Worm (Caenorhabditis elegans) whole organism, late embryonic: ENCODE measurements around the gene glb-14.

Source experiments
- K02D7.2 ChIP-seq: sonication (generic microtip); optimal IDR thresholded peaks from 2 replicates; lab custom pipeline; 2017; ENCODE audit warnings: mild to moderate bottlenecking, missing genetic modification characterization, missing compliant biosample characterization
- K09A11.1 ChIP-seq: sonication (generic microtip); optimal IDR thresholded peaks from 2 replicates; lab custom pipeline; 2017; ENCODE audit warnings: antibody characterized with exemption, mild to moderate bottlenecking, missing genetic modification characterization, missing compliant biosample characterization; ENCODE audit not compliant: insufficient read depth
- T23F11.4 ChIP-seq: fragments of 200-800 bp; sonication (Bioruptor generic); optimal IDR thresholded peaks from 2 replicates; lab custom pipeline; 2018; ENCODE audit warnings: mild to moderate bottlenecking, missing genetic modification characterization, missing compliant biosample characterization
- Y22D7AL.16 ChIP-seq: sonication (generic microtip); optimal IDR thresholded peaks from 2 replicates; lab custom pipeline; 2016; ENCODE audit warnings: missing genetic modification characterization, missing compliant biosample characterization
- ceh-18 ChIP-seq: sonication (generic microtip); optimal IDR thresholded peaks from 2 replicates; lab custom pipeline; 2016; ENCODE audit warnings: missing genetic modification characterization, missing compliant biosample characterization
- ceh-19 ChIP-seq: fragments of 200-800 bp; sonication (Bioruptor generic); optimal IDR thresholded peaks from 2 replicates; lab custom pipeline; 2018; ENCODE audit warnings: mild to moderate bottlenecking, missing genetic modification characterization, missing compliant biosample characterization
- ceh-24 ChIP-seq: sonication (generic microtip); optimal IDR thresholded peaks from 2 replicates; lab custom pipeline; 2016; ENCODE audit warnings: mild to moderate bottlenecking, missing genetic modification characterization, missing compliant biosample characterization
- ceh-34 ChIP-seq: sonication (generic microtip); optimal IDR thresholded peaks from 2 replicates; lab custom pipeline; 2016; ENCODE audit warnings: mild to moderate bottlenecking, missing genetic modification characterization, missing compliant biosample characterization
- ceh-48 ChIP-seq: sonication (generic microtip); optimal IDR thresholded peaks from 2 replicates; lab custom pipeline; 2016; ENCODE audit warnings: missing genetic modification characterization, inconsistent platforms, missing compliant biosample characterization
- ceh-6 ChIP-seq: fragments of 200-800 bp; sonication (Bioruptor generic); optimal IDR thresholded peaks from 2 replicates; lab custom pipeline; 2018; ENCODE audit warnings: mild to moderate bottlenecking, missing genetic modification characterization, missing compliant biosample characterization
- ceh-9 ChIP-seq: sonication (generic microtip); optimal IDR thresholded peaks from 2 replicates; lab custom pipeline; 2016; ENCODE audit warnings: mild to moderate bottlenecking, missing genetic modification characterization, inconsistent platforms, missing compliant biosample characterization
- che-1 ChIP-seq: sonication (generic microtip); optimal IDR thresholded peaks from 2 replicates; lab custom pipeline; 2016; ENCODE audit warnings: mild to moderate bottlenecking, missing genetic modification characterization, missing compliant biosample characterization
- dmd-4 ChIP-seq: sonication (generic microtip); optimal IDR thresholded peaks from 2 replicates; lab custom pipeline; 2016; ENCODE audit warnings: borderline replicate concordance, missing genetic modification characterization, missing compliant biosample characterization
- dve-1 ChIP-seq: sonication (generic microtip); optimal IDR thresholded peaks from 2 replicates; lab custom pipeline; 2017; ENCODE audit warnings: antibody characterized with exemption, mild to moderate bottlenecking, missing genetic modification characterization, missing compliant biosample characterization
- elt-2 ChIP-seq: sonication (generic microtip); optimal IDR thresholded peaks from 2 replicates; lab custom pipeline; 2016; ENCODE audit warnings: missing genetic modification reagents, missing genetic modification characterization, missing compliant biosample characterization
- ets-4 ChIP-seq: sonication (generic microtip); optimal IDR thresholded peaks from 2 replicates; lab custom pipeline; 2016; ENCODE audit warnings: missing genetic modification characterization, missing compliant biosample characterization
- eyg-1 ChIP-seq: sonication (generic microtip); optimal IDR thresholded peaks from 2 replicates; lab custom pipeline; 2016; ENCODE audit warnings: missing genotype, missing genetic modification characterization, missing compliant biosample characterization
- gmeb-2 ChIP-seq: sonication (generic microtip); optimal IDR thresholded peaks from 2 replicates; lab custom pipeline; 2016; ENCODE audit warnings: missing genetic modification characterization, inconsistent platforms, missing compliant biosample characterization
- hlh-15 ChIP-seq: sonication (generic microtip); optimal IDR thresholded peaks from 2 replicates; lab custom pipeline; 2016; ENCODE audit warnings: missing genetic modification characterization, missing compliant biosample characterization
- hlh-30 ChIP-seq: sonication (generic microtip); optimal IDR thresholded peaks from 2 replicates; lab custom pipeline; 2017; ENCODE audit warnings: antibody characterized with exemption, missing genetic modification characterization, missing compliant biosample characterization; ENCODE audit not compliant: insufficient read depth
- hlh-6 ChIP-seq: sonication (generic microtip); optimal IDR thresholded peaks from 2 replicates; lab custom pipeline; 2016; ENCODE audit warnings: missing genotype, missing genetic modification characterization, missing compliant biosample characterization
- lim-6 ChIP-seq: sonication (generic microtip); optimal IDR thresholded peaks from 2 replicates; lab custom pipeline; 2016; ENCODE audit warnings: missing genetic modification characterization, missing compliant biosample characterization
- madf-2 ChIP-seq: sonication (generic microtip); optimal IDR thresholded peaks from 2 replicates; lab custom pipeline; 2017; ENCODE audit warnings: missing genetic modification characterization, missing compliant biosample characterization
- nfya-1 ChIP-seq: sonication (generic microtip); optimal IDR thresholded peaks from 2 replicates; lab custom pipeline; 2017; ENCODE audit warnings: missing genetic modification characterization, mild to moderate bottlenecking, missing compliant biosample characterization, antibody characterized with exemption, moderate library complexity
- nhr-232 ChIP-seq: sonication (generic microtip); optimal IDR thresholded peaks from 2 replicates; lab custom pipeline; 2016; ENCODE audit warnings: missing genetic modification characterization, missing compliant biosample characterization
- npax-4 ChIP-seq: sonication (generic microtip); optimal IDR thresholded peaks from 2 replicates; lab custom pipeline; 2016; ENCODE audit warnings: missing genetic modification characterization, missing compliant biosample characterization
- pag-3 ChIP-seq: sonication (generic microtip); optimal IDR thresholded peaks from 2 replicates; lab custom pipeline; 2016; ENCODE audit warnings: missing compliant biosample characterization, missing genetic modification characterization, borderline replicate concordance
- pat-9 ChIP-seq: fragments of 200-800 bp; sonication (Bioruptor generic); optimal IDR thresholded peaks from 2 replicates; lab custom pipeline; 2018; ENCODE audit warnings: mild to moderate bottlenecking, missing genetic modification characterization, moderate library complexity, missing compliant biosample characterization
- pax-1 ChIP-seq: fragments of 150-350 bp; optimal IDR thresholded peaks from 2 replicates; lab custom pipeline; 2014; ENCODE audit warnings: missing biosample characterization, missing genetic modification characterization
- pha-2 ChIP-seq: sonication (generic microtip); optimal IDR thresholded peaks from 2 replicates; lab custom pipeline; 2017; ENCODE audit warnings: mild to moderate bottlenecking, missing genetic modification characterization, missing compliant biosample characterization
- pha-4 ChIP-seq: fragments of 150-350 bp; optimal IDR thresholded peaks from 2 replicates; lab custom pipeline; 2018; ENCODE audit warnings: missing biosample characterization, missing genetic modification reagents, missing genetic modification characterization
- pqm-1 ChIP-seq: sonication (generic microtip); optimal IDR thresholded peaks from 2 replicates; lab custom pipeline; 2016; ENCODE audit warnings: missing genetic modification characterization, missing compliant biosample characterization
- ref-2 ChIP-seq: sonication (generic microtip); optimal IDR thresholded peaks from 2 replicates; lab custom pipeline; 2016; ENCODE audit warnings: missing genetic modification characterization, missing compliant biosample characterization
- sox-4 ChIP-seq: sonication (generic microtip); optimal IDR thresholded peaks from 2 replicates; lab custom pipeline; 2017; ENCODE audit warnings: mild to moderate bottlenecking, missing genetic modification characterization, inconsistent platforms, missing compliant biosample characterization
- syd-9 ChIP-seq: sonication (generic microtip); optimal IDR thresholded peaks from 2 replicates; lab custom pipeline; 2016; ENCODE audit warnings: mild to moderate bottlenecking, missing genetic modification characterization, moderate library complexity, missing compliant biosample characterization
- tbx-2 ChIP-seq: sonication (generic microtip); optimal IDR thresholded peaks from 2 replicates; lab custom pipeline; 2016; ENCODE audit warnings: missing genetic modification characterization, missing compliant biosample characterization
- tbx-7 ChIP-seq: sonication (generic microtip); optimal IDR thresholded peaks from 2 replicates; lab custom pipeline; 2016; ENCODE audit warnings: missing genotype, missing genetic modification characterization, missing compliant biosample characterization
- ttx-3 ChIP-seq: sonication (generic microtip); optimal IDR thresholded peaks from 2 replicates; lab custom pipeline; 2016; ENCODE audit warnings: missing genetic modification reagents, missing genetic modification characterization, missing compliant biosample characterization
- unc-3 ChIP-seq, 2 experiments: fragments of 200-800 bp in 1 of 2; sonication (Bioruptor generic) in 1 of 2; sonication (generic microtip) in 1 of 2; conservative IDR thresholded peaks in 1 of 2; optimal IDR thresholded peaks in 1 of 2; 2 replicates each; pipeline versions ENCODE4 v1.3.6 to Lab custom; 2016 to 2022; ENCODE audit warnings: missing compliant biosample characterization in 2 of 2, missing genetic modification characterization in 2 of 2, missing genetic modification reagents in 1 of 2
- zip-5 ChIP-seq: sonication (generic microtip); optimal IDR thresholded peaks from 2 replicates; lab custom pipeline; 2016; ENCODE audit warnings: missing genetic modification characterization, missing compliant biosample characterization

glb-14 gene

DNA sequence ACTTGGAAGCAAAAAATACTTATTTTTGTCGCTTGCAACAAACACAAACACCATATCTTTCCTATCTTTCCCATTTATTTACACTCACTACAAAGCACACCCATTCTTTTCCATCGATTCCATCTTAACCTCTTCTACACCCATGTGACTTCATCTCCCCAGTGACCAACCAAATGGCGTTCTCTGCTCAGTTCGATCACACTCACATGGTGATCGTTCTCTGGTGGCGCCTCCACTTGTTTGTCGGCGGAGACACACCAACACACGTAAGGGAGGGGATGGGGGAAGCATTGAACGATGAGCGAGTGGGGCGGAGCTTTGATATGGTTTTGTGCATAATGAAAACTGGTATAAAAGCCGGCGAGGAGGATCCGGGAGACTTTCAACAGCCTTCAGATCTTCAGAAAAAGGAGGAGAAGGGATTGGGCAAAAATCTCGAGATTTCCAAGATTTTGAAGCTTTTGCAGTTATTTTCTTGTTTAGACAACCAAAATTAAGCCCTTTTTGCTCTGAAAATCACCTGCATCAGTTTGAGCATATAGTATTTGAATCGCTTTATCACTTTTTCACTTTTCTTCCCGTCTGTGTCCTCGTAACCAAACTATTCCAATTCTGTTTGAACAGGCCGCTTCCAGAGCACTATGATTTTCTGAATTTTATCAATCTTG is 21.9 kb upstream of the glb-14 start:
- no peak for TF ChIP-seq dmd-4 (tag; lab: Kevin White, UChicago)
- peak; percentile 34 for TF ChIP-seq hlh-30 (tag; lab: Kevin White, UChicago)
- TF ChIP-seq pha-2 (tag; lab: Kevin White, UChicago): no peak
- peak; percentile 15 for TF ChIP-seq pqm-1 (tag; lab: Kevin White, UChicago)
- peak; percentile 20 for TF ChIP-seq ceh-18
- TF ChIP-seq tbx-7 (tag; lab: Kevin White, UChicago): no peak
- no peak for TF ChIP-seq nhr-232
- TF ChIP-seq, all 69 proteins: peak for 3

DNA sequence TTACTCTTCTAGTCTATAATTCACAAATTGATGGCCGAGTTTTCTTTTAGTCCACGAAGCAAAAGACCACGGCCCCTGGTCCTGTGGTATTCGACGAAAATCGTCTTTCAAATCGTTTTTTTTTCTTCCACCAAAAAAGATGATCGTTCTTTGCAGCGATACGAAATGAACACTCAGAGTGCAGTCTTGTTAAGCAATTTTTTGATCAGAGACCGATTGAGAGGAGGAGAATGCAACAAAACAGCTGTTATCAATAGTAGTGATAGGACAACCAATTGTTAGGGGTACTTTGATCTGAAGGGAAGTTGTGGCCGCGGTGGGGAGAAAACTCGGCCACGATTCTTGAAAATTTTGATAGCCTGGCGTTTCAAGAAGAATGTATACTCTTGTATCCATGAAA is 19.2 kb upstream of the glb-14 start:
- no peak for TF ChIP-seq hlh-6 (tag; lab: Kevin White, UChicago)
- TF ChIP-seq elt-2: peak; percentile 40

DNA sequence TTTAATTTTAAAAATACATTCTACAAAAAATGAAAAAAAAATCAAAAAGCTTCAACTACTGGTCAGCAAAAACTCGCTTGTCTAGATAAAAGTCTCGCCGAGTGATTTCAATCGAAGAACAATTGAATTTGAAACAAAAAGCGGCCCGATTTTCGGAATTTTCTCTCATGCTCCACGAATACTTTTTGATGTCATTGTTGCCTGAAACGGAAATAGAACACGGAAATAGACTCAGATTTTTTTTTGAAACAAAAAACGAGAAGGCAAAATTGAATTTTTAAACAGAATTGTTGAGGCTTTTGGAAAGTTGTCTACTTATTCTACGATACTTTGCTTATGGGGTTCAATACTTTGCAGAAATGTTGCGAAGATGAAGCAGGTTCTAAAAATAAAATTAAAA is 18.7 kb upstream of the glb-14 start:
- no peak for TF ChIP-seq T23F11.4
- TF ChIP-seq hlh-15 (tag; lab: Kevin White, UChicago): no peak
- no peak for TF ChIP-seq K09A11.1 (tag; lab: Kevin White, UChicago)
- TF ChIP-seq ets-4: no peak
- TF ChIP-seq npax-4: no peak
- TF ChIP-seq zip-5 (tag; lab: Kevin White, UChicago): no peak
- no peak for TF ChIP-seq dve-1

DNA sequence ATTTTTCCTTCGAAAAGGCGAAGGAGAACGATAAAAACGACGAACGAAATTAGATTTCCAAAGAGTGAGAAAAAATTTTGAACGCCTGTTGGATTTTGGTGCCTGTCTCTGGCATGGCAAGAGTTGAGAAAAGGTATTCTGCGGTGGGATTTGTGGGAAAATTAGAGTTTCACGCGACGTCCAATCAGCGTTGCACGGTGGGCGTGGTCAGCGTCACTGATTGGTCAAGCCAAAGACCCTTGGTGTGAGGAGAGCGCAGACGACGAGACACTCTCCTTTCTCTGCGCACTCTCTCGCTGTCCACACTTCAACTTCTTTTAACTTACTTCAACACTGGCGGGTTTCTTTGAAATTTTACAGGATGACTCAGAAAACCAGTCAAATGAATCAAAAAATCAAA is 17.7 kb upstream of the glb-14 start:
- TF ChIP-seq nfya-1 (tag; lab: Kevin White, UChicago) (peak; percentile 62), ceh-34 (tag; lab: Kevin White, UChicago) (no peak)

DNA sequence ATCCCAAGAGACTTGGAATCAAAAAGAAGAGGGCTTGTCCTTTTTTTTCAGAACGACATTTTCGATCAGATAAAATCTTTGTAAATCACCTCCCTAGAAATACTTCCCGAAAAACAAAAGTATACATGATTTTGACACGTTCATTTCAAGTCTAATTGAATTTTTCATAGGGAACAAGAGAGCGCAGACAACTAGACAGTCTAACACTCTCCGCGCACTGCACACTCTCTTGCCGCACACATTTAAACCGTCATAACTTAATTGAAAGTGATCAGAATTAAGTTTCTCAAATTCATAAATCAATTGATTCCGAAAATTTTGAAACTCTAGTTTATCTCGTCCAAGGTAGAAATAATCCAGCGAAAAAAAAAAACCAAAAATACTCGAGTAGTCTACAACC is 14.9 kb upstream of the glb-14 start:
- TF ChIP-seq pha-4 (tag; lab: Kevin White, UChicago) (no peak), ceh-48 (tag; lab: Kevin White, UChicago) (no peak), ceh-24 (no peak)

DNA sequence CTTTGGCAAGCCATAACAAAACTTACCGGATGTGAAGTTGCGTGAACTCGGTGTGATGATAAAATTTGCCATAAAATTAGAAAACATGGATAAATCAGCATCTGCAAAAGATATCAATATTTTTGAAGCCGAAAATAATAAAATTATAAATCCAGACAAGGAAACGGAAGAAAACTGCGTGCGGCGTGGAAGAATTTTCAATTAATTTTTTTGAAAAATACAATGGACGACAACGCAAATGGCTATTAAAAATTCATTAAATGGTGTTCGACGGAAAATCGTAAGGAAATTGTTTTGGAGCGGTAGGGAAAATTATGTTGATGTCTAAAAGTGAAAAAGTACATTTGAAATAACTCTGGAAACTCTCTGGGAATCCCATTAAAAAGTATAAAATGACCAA is 14.3 kb upstream of the glb-14 start, which contains the start of gene acr-18:
acr-18 (minus strand) TSS at position 101 of the 400 bp plus-strand sequence.
- no peak for TF ChIP-seq pax-1 (tag; lab: Kevin White, UChicago)
- TF ChIP-seq ceh-9 (tag; lab: Kevin White, UChicago): no peak
- TF ChIP-seq, all 69 proteins: peak for 0

DNA sequence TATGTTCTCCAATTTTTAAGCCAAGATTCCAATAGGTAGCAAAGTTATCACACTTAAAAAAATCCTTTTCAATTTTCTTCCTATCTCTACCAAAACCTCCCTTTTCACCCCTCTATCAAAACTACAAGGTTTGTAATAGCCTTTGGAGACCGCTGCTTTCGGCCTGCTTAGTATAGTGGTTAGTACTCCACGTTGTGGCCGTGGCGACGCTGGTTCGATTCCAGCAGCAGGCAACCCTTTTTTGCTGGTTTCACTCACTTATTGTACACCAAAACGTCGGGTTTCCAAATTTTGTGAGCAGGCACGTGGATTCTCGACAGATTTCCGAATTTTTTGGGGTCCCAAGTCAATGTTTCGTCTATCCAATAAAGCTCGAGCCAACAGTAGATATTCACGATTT is 9.1 kb upstream of the glb-14 start:
- TF ChIP-seq Y22D7AL.16 (peak; percentile 22), madf-2 (tag; lab: Kevin White, UChicago) (no peak), pha-2 (tag; lab: Kevin White, UChicago) (no peak), lim-6 (no peak), gmeb-2 (tag; lab: Kevin White, UChicago) (peak; percentile 46), pat-9 (peak; percentile 27), dve-1 (peak; percentile 1), ref-2 (tag; lab: Kevin White, UChicago) (no peak), syd-9 (tag; lab: Kevin White, UChicago) (peak; percentile 23), K02D7.2 (tag; lab: Kevin White, UChicago) (peak; percentile 38), ceh-9 (tag; lab: Kevin White, UChicago) (no peak), sox-4 (peak; percentile 44), ttx-3 (peak; percentile 23), T23F11.4 (no peak), pag-3 (tag; lab: Kevin White, UChicago) (no peak), nhr-232 (peak; percentile 43), tbx-2 (tag; lab: Kevin White, UChicago) (no peak), ceh-19 (peak; percentile 25), eyg-1 (tag; lab: Kevin White, UChicago) (no peak), ceh-6 (peak; percentile 12), unc-3 (GFP tag; conservative IDR thresholded peaks at IDR 0.05; lab: Robert Waterston, UW) (no peak), unc-3 (tag; optimal IDR thresholded peaks at IDR 0.05; lab: Kevin White, UChicago) (no peak), che-1 (tag; lab: Kevin White, UChicago) (peak; percentile 71)
